Fruit fly (Drosophila melanogaster) whole organism, pupa: ENCODE measurements around the gene shtd.

Experiments used
- CG10348 ChIP-seq: fragments of 200-800 bp; sonication (Bioruptor generic); IDR thresholded peaks from 2 replicates; pipeline ENCODE4 v1.3.6; 2022; ENCODE audit warnings: missing biosample characterization, missing genetic modification characterization
- CG12605 ChIP-seq: fragments of 200-800 bp; sonication (Bioruptor generic); IDR thresholded peaks from 2 replicates; pipeline ENCODE4 v1.3.6; 2022; ENCODE audit warnings: missing biosample characterization, missing genetic modification characterization
- CG13204 ChIP-seq: fragments of 200-800 bp; sonication (Bioruptor generic); optimal IDR thresholded peaks from 2 replicates; lab custom pipeline; 2018; ENCODE audit warnings: missing biosample characterization, mild to moderate bottlenecking, missing genetic modification characterization, moderate library complexity
- CG14655 ChIP-seq: fragments of 200-800 bp; sonication (Bioruptor generic); optimal IDR thresholded peaks from 3 replicates; lab custom pipeline; 2017; ENCODE audit warnings: mild to moderate bottlenecking, missing biosample characterization, missing genetic modification reagents, missing genetic modification characterization
- CG15710 ChIP-seq: fragments of 200-800 bp; sonication (Bioruptor generic); optimal IDR thresholded peaks from 2 replicates; lab custom pipeline; 2018; ENCODE audit warnings: missing biosample characterization, mild to moderate bottlenecking, missing genetic modification characterization, moderate library complexity
- CG17806 ChIP-seq: fragments of 200-800 bp; sonication (Bioruptor generic); optimal IDR thresholded peaks from 2 replicates; lab custom pipeline; 2018; ENCODE audit warnings: missing biosample characterization, mild to moderate bottlenecking, missing genetic modification characterization, moderate library complexity
- CG32121 ChIP-seq: fragments of 200-800 bp; sonication (Bioruptor generic); IDR thresholded peaks from 2 replicates; pipeline ENCODE4 v1.3.6; 2022; ENCODE audit warnings: missing biosample characterization, missing genetic modification characterization
- CG4496 ChIP-seq: fragments of 200-800 bp; sonication (Bioruptor generic); IDR thresholded peaks from 3 replicates; pipeline ENCODE4 v1.3.6; 2022; ENCODE audit warnings: missing biosample characterization, missing genetic modification characterization
- CG8159 ChIP-seq: fragments of 200-800 bp; sonication (Bioruptor generic); optimal IDR thresholded peaks from 3 replicates; lab custom pipeline; 2018; ENCODE audit warnings: missing biosample characterization, mild to moderate bottlenecking, missing genetic modification characterization, moderate library complexity
- CG8301 ChIP-seq: fragments of 200-800 bp; sonication (Bioruptor generic); optimal IDR thresholded peaks from 2 replicates; lab custom pipeline; 2018; ENCODE audit warnings: missing biosample characterization, mild to moderate bottlenecking, missing genetic modification characterization
- CG9948 ChIP-seq: fragments of 200-800 bp; sonication (Bioruptor generic); optimal IDR thresholded peaks from 2 replicates; lab custom pipeline; 2018; ENCODE audit warnings: missing biosample characterization, mild to moderate bottlenecking, missing genetic modification characterization, moderate library complexity
- D1 ChIP-seq: fragments of 200-800 bp; sonication (Bioruptor generic); optimal IDR thresholded peaks from 2 replicates; lab custom pipeline; 2018; ENCODE audit warnings: missing biosample characterization, mild to moderate bottlenecking, missing genetic modification characterization, moderate library complexity
- EcR ChIP-seq: fragments of 200-800 bp; sonication (Bioruptor generic); optimal IDR thresholded peaks from 3 replicates; lab custom pipeline; 2019; ENCODE audit warnings: missing biosample characterization, missing genetic modification characterization, mild to moderate bottlenecking, moderate library complexity, missing genetic modification reagents
- Ets98B ChIP-seq: fragments of 200-800 bp; sonication (Bioruptor generic); IDR thresholded peaks from 2 replicates; pipeline ENCODE4 v1.3.6; 2022; ENCODE audit warnings: missing biosample characterization, missing genetic modification characterization
- Pif1A ChIP-seq: fragments of 200-800 bp; sonication (Bioruptor generic); optimal IDR thresholded peaks from 3 replicates; lab custom pipeline; 2016; ENCODE audit warnings: missing biosample characterization, missing genetic modification characterization
- Pif1B ChIP-seq: fragments of 200-800 bp; sonication (Bioruptor generic); optimal IDR thresholded peaks from 3 replicates; lab custom pipeline; 2016; ENCODE audit warnings: missing biosample characterization, missing genetic modification characterization
- Snoo ChIP-seq: fragments of 200-800 bp; sonication (Bioruptor generic); optimal IDR thresholded peaks from 3 replicates; lab custom pipeline; 2017; ENCODE audit warnings: missing biosample characterization, mild to moderate bottlenecking, missing genetic modification characterization, inconsistent platforms
- fd96Ca ChIP-seq: fragments of 200-800 bp; sonication (Bioruptor generic); IDR thresholded peaks from 3 replicates; pipeline ENCODE4 v1.3.6; 2022; ENCODE audit warnings: missing biosample characterization, missing genetic modification characterization
- gl ChIP-seq: fragments of 200-800 bp; sonication (Bioruptor generic); optimal IDR thresholded peaks from 2 replicates; lab custom pipeline; 2018; ENCODE audit warnings: missing biosample characterization, mild to moderate bottlenecking, missing genetic modification characterization
- rn ChIP-seq: fragments of 200-800 bp; sonication (Bioruptor generic); IDR thresholded peaks from 2 replicates; pipeline ENCODE4 v1.3.6; 2022; ENCODE audit warnings: missing biosample characterization, missing genetic modification characterization

The shtd gene

DNA sequence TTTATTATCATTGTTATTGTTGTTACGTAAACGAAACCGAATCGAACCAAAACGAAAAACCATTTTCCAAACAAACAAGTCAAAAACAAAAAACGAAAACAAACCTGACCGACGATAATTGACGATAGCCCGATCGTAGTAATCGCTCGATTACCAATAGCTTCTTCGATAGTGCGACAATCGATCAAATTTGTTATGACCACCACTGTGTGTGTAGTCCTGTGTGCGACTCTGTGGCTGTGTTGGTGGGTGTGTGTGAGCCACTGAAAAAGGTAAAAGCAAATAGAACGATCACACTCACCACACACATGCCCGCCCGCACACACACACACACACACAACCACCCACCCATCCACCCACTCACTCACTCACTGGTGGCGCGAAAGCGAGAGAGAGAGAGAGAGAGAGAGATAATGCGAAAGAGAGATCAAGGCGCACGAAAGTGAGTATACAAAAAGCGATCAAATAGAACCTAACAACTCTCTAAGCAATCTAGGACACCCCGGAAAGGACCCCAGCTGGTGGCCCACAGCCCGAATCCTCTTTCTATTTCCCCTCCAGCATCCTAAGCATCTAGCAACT is 22.3 kb upstream of the shtd start:
- TF ChIP-seq CG17806 (tag; lab: Kevin White, UChicago) (no peak), CG12605 (no peak), CG32121 (GFP tag; lab: Robert Waterston, UW) (no peak), CG15710 (tag; lab: Kevin White, UChicago) (no peak), Pif1B (GFP tag; lab: Kevin White, UChicago) (no peak), CG10348 (no peak), Pif1A (GFP tag; lab: Kevin White, UChicago) (no peak), gl (tag; lab: Kevin White, UChicago) (no peak), CG14655 (GFP tag; lab: Kevin White, UChicago) (no peak), D1 (no peak), rn (no peak)

DNA sequence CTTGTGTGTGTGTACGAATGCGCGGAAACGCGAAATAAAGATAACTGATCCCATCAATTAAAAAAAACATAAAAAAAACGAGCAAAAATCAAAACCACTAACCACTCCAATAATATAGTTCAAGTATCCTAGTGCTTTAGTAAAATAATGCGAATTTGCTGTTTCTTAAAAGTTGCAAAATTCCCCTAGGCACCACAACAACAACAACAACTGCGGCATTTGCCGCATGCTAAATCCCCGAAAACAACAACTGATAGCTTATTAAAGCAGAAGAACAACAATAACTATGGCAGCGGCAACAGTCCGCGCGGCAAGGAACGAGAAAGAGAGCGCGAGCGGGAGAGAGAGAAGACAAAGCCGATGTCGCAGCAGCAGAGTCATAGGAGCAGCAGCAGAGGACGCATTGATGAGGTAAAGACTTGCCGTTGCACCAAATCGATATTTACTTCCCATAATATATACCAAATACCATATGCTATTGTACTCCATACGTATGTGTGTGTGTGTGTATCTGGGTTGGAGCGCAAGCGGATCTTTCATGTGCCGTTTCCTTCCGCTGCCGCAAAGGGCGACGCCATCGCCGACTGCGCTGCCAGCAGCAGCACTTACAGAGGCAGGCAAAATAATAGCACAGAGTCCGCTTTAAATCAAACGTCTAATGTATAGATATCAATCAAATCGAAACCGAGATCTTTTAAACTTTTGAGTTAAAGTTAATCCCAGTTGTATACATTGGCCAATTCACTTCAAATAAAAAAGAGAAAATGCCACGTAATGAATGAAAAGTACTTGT is 21.0 kb upstream of the shtd start:
- TF ChIP-seq CG12605 (no peak), CG13204 (GFP tag; lab: Kevin White, UChicago) (peak; percentile 16)

- TF ChIP-seq CG10348: no peak
- no peak for TF ChIP-seq fd96Ca (GFP tag; lab: Robert Waterston, UW)
- no peak for TF ChIP-seq CG9948 (tag; lab: Kevin White, UChicago)
- 0 out of 3 replicates have a peak, but pooled peaks have one; percentile 18 for TF ChIP-seq CG4496 (GFP tag; lab: Robert Waterston, UW)
- TF ChIP-seq Pif1A (GFP tag; lab: Kevin White, UChicago): no peak
- peak; percentile 37 for TF ChIP-seq CG8159 (tag; lab: Kevin White, UChicago)
- TF ChIP-seq CG15710 (tag; lab: Kevin White, UChicago): peak; percentile 17
- TF ChIP-seq CG8301: peak; percentile 6
- no peak for TF ChIP-seq CG17806 (tag; lab: Kevin White, UChicago)
- TF ChIP-seq, all 21 proteins: peak for 4
Measured at dm6 chrX:15482236-15482660, 20.0 kb upstream of the shtd start, which contains the start of gene CG6340. Gene CG6340 (plus strand): TSS chrX:15482374.

- TF ChIP-seq CG4496 (GFP tag; lab: Robert Waterston, UW) (no peak), CG12605 (no peak), gl (tag; lab: Kevin White, UChicago) (no peak), D1 (no peak), Snoo (tag; lab: Kevin White, UChicago) (no peak), fd96Ca (GFP tag; lab: Robert Waterston, UW) (no peak), CG13204 (GFP tag; lab: Kevin White, UChicago) (no peak), CG10348 (no peak), CG32121 (GFP tag; lab: Robert Waterston, UW) (no peak), EcR (GFP tag; lab: Kevin White, UChicago) (no peak)
Measured at dm6 chrX:15475791-15476190, 13.6 kb upstream of the shtd start, which contains the start of gene CG6324. Gene CG6324 (plus strand): TSS chrX:15476091.

- no peak for TF ChIP-seq CG12605
- TF ChIP-seq rn: no peak
- peak; percentile 20; the same call in 1 of the 2 replicates for TF ChIP-seq CG32121 (GFP tag; lab: Robert Waterston, UW)
- TF ChIP-seq CG17806 (tag; lab: Kevin White, UChicago): no peak
Measured at dm6 chrX:15475367-15475789, 13.1 kb upstream of the shtd start, which contains the start of gene mh. Gene mh (minus strand): TSS chrX:15475400.

DNA sequence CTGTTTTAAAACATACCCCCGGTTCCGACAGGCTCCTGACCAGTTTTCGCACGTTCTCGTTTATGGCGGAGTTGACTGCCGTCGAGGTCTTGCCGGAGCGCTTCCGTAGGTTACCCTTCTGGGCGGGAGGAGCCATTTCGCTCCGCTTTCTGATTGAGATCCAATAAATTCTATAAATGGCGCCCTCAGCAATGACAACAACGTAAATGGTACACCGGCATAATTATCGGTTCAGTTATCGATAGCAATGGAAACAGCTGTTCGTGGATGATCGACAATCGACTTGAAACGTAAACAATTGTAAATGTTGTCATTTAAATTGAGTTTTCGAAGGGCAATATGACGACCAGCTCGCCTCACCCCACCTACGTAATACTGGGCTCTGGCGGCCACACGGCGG is 9.7 kb upstream of the shtd start, which contains the start of the genes Grip128 and Alg14:
Grip128 (minus strand) TSS at position 216 of the 400 bp plus-strand sequence.
Alg14 (plus strand) TSS at position 261 of the 400 bp plus-strand sequence.
- no peak for TF ChIP-seq CG17806 (tag; lab: Kevin White, UChicago)
- TF ChIP-seq, all 21 proteins: peak for 0

- TF ChIP-seq CG14655 (GFP tag; lab: Kevin White, UChicago) (no peak), rn (no peak), D1 (no peak), CG12605 (no peak), CG4496 (GFP tag; lab: Robert Waterston, UW) (no peak), CG32121 (GFP tag; lab: Robert Waterston, UW) (no peak), Snoo (tag; lab: Kevin White, UChicago) (no peak), CG17806 (tag; lab: Kevin White, UChicago) (no peak), CG15710 (tag; lab: Kevin White, UChicago) (no peak), Ets98B (GFP tag; lab: Robert Waterston, UW) (no peak), CG13204 (GFP tag; lab: Kevin White, UChicago) (no peak), Pif1A (GFP tag; lab: Kevin White, UChicago) (no peak), Pif1B (GFP tag; lab: Kevin White, UChicago) (no peak), CG9948 (tag; lab: Kevin White, UChicago) (no peak), CG10348 (no peak), fd96Ca (GFP tag; lab: Robert Waterston, UW) (no peak)
Measured at dm6 chrX:15467402-15467941, 5.2 kb upstream of the shtd start, which contains the start of the genes CG15642 and CG15641. Gene CG15642 (minus strand): TSS chrX:15467757. Gene CG15641 (plus strand): TSS chrX:15467891.
